In the genomic region with DNA sequence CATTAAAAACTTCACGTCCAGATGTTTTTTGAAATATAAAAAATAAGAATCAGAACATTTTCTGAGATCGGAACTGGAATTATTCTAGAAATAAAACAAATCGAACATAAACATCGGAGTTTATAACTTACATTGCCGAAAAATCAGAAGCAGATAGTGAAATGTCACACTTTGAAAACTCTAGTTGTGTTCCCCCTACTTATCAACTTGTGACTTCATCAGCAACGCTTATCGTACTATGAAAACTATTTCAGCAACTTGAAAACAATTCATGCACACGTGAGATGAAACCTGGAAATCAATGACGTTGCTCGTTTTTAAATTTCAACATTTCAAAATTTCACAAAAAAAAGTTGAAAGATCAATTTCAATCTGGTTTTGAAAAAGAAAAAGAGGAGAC, we compare ENCODE assay signal across 1 worm cellular context.
TF ChIP-seq lines count a peak whose summit lies in the region.

No protein-coding gene starts in this region.

TF ChIP-seq in whole organism, L1 larva, 84 proteins besides CTCF, POLR2A, EP300 and RAD21 (continued from another document):
- no peak for TF ChIP-seq nhr-71 (tag; optimal IDR thresholded peaks at IDR 0.05; lab: Kevin White, UChicago)
- TF ChIP-seq nhr-20 (tag; optimal IDR thresholded peaks at IDR 0.05; lab: Kevin White, UChicago) = peak; percentile 2
- TF ChIP-seq nhr-84 (tag; optimal IDR thresholded peaks at IDR 0.05; lab: Kevin White, UChicago) = no peak
